Worm (Caenorhabditis elegans): Measurements from ENCODE around the gene fbxc-32.
"Not testable (repeated sequence)": the region's sequence is repeated elsewhere in the genome, so short reads cannot be mapped to it uniquely, and the experiment has no call there.

The fbxc-32 gene

ce11 chrII:958618-959017, 10.6 kb upstream of the fbxc-32 start, which contains the start of gene sdz-4:
TSS of gene sdz-4 (plus strand) at chrII:958918.
- no peak for TF ChIP-seq dao-5 (tag; optimal IDR thresholded peaks at IDR 0.05)
- TF ChIP-seq him-1 (tag; optimal IDR thresholded peaks at IDR 0.05), result no peak
- TF ChIP-seq W03F9.2 (tag; optimal IDR thresholded peaks at IDR 0.05), result no peak

DNA sequence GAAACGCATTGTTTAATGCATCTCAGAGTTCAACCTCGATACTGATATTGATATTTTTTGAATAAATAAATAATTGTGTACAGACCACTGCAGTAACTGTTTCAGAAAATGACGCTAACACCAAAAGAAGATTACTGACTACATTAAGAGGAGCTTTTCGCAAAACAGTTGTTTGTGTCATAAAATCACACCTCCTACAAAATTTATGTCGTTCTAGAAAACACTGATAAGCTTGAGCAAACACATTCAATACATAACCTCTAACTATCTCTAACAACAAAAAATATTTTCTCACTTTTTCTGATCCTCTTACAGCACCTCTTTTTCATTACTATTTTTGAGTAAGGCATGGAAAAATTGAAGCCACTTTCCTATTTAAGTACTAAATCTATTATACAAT, 6.6 kb upstream of the fbxc-32 start, which contains the start of gene fbxc-7:
Gene fbxc-7, plus strand, starts transcription at position 301 of the 400 bp plus-strand sequence.
- not testable (repeated sequence) for TF ChIP-seq W03F9.2, him-1, dao-5 (tag; optimal IDR thresholded peaks at IDR 0.05)

ce11 chrII:953052-953451, 5.1 kb upstream of the fbxc-32 start:
- no peak for TF ChIP-seq him-1 (tag; optimal IDR thresholded peaks at IDR 0.05)
- no peak for TF ChIP-seq dao-5 (tag; optimal IDR thresholded peaks at IDR 0.05)
- no peak for TF ChIP-seq W03F9.2 (tag; optimal IDR thresholded peaks at IDR 0.05)

- TF ChIP-seq him-1 (tag; optimal IDR thresholded peaks at IDR 0.05), result no peak
- TF ChIP-seq dao-5 (tag; optimal IDR thresholded peaks at IDR 0.05), result no peak
- TF ChIP-seq W03F9.2 (tag; optimal IDR thresholded peaks at IDR 0.05), result no peak
Observed at ce11 chrII:950374-950773, 2.4 kb upstream of the fbxc-32 start.

DNA sequence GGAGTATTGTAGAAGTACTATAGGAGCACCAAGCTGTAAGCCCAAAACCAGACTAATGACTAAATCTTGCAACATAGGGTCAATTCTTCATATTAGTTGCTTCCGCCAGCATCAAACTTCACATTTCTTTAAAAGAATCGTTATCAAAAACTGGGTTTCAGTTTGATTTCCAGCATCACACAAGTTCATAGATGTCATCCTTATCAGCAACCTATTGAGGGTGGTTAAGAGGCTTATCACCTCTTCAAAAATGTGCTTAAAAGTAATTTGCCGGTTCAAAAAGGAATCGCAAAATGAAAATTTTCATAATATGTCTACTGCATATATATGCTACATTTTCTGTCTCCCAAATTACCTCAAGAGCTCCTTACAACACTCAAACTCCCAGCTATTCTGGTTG, 4.2 kb downstream of the fbxc-32 start, which contains the start of gene clec-43:
Gene clec-43, plus strand, starts transcription at position 294 of the 400 bp plus-strand sequence.
- TF ChIP-seq W03F9.2 (tag; optimal IDR thresholded peaks at IDR 0.05), result no peak
- no peak for TF ChIP-seq him-1 (tag; optimal IDR thresholded peaks at IDR 0.05)
- no peak for TF ChIP-seq dao-5 (tag; optimal IDR thresholded peaks at IDR 0.05)

ce11 chrII:940779-941178, 7.2 kb downstream of the fbxc-32 start, which contains the start of gene fbxc-36:
TSS of gene fbxc-36 (plus strand) at chrII:940983.
- TF ChIP-seq dao-5 (tag; optimal IDR thresholded peaks at IDR 0.05), result no peak
- no peak for TF ChIP-seq W03F9.2 (tag; optimal IDR thresholded peaks at IDR 0.05)
- no peak for TF ChIP-seq him-1 (tag; optimal IDR thresholded peaks at IDR 0.05)

- TF ChIP-seq him-1 (tag; optimal IDR thresholded peaks at IDR 0.05), result no peak
- no peak for TF ChIP-seq dao-5 (tag; optimal IDR thresholded peaks at IDR 0.05)
- TF ChIP-seq W03F9.2 (tag; optimal IDR thresholded peaks at IDR 0.05), result no peak
Observed at ce11 chrII:938549-938948, 9.4 kb downstream of the fbxc-32 start, which contains the start of gene R07C3.3. TSS of gene R07C3.3 (plus strand) at chrII:938849.

ce11 chrII:937265-937664, 10.7 kb downstream of the fbxc-32 start:
- TF ChIP-seq dao-5 (tag; optimal IDR thresholded peaks at IDR 0.05) (no peak), him-1 (tag; optimal IDR thresholded peaks at IDR 0.05) (no peak)

DNA sequence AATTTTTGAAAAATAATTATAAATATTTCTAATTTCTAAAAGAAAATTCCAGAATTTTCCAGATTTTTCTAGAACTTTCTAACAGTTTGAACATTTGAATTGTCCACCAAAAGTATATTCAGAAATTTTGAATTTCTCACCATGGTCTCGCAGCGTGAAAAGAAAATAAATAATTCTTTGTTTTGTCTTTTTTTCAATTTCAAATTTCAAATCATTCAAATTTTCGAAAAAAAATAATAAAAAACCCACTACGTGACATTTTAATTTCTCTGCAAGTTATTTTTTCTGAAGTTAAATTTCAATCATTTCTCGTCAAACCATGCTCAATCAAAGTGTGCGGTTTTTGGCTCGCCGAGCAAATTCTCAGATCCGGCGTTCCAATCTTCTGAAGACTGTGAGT, 15.3 kb downstream of the fbxc-32 start, which contains the start of gene acs-15:
Gene acs-15, plus strand, starts transcription at position 301 of the 400 bp plus-strand sequence.
- TF ChIP-seq W03F9.2 (tag; optimal IDR thresholded peaks at IDR 0.05), result no peak
- no peak for TF ChIP-seq him-1 (tag; optimal IDR thresholded peaks at IDR 0.05)
- TF ChIP-seq dao-5 (tag; optimal IDR thresholded peaks at IDR 0.05), result no peak

- TF ChIP-seq dao-5, him-1, W03F9.2 (tag; optimal IDR thresholded peaks at IDR 0.05): not testable (repeated sequence)
Observed at ce11 chrII:930871-931270, 17.1 kb downstream of the fbxc-32 start, which contains the start of gene fbxc-34. TSS of gene fbxc-34 (plus strand) at chrII:931171.

DNA sequence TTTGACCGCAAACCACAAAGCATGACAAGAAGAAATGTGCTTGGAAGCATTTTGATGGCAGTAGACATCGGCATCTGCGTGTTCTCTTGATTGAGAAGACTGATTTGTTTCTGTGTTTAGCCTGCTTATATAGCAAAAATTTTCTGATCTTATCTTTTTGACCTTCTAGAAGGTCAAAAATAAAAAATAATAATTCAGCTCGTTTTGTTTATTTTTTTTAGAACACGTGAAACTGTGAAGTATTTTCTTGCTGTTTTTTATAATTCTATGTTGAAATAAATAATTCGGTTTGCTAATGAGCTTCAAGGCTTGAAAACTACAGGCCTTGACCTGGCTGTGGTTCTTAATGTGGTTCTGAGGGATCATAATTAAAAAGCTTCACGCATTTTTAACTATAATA, 20.7 kb downstream of the fbxc-32 start, which contains the start of gene R07C3.13:
Gene R07C3.13, minus strand, starts transcription at position 101 of the 400 bp plus-strand sequence.
- no peak for TF ChIP-seq W03F9.2 (tag; optimal IDR thresholded peaks at IDR 0.05)
- TF ChIP-seq him-1 (tag; optimal IDR thresholded peaks at IDR 0.05), result no peak
- TF ChIP-seq dao-5 (tag; optimal IDR thresholded peaks at IDR 0.05), result no peak

DNA sequence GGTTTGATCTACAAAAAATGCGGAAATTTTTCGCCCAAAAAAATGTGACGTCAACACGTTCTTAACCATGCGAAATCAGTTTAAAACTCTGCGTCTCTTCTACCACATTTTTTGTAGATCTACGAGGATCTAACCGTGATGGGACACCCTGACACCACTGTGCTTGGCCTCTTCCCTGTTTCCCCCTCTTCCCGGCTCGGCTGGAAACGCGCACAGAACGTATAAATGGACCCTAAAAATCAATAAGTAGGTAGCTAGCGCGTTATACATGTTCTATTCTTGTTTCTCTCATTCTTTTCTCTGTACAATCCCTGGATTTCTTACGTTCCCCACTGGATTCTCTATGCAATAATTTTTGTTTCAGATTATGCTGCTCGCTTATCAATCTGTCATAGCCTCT, 24.5 kb downstream of the fbxc-32 start, which contains the start of gene fbxc-28:
Gene fbxc-28, plus strand, starts transcription at position 301 of the 400 bp plus-strand sequence.
- TF ChIP-seq dao-5 (tag; optimal IDR thresholded peaks at IDR 0.05), result no peak
- no peak for TF ChIP-seq W03F9.2 (tag; optimal IDR thresholded peaks at IDR 0.05)
- TF ChIP-seq him-1 (tag; optimal IDR thresholded peaks at IDR 0.05), result no peak

DNA sequence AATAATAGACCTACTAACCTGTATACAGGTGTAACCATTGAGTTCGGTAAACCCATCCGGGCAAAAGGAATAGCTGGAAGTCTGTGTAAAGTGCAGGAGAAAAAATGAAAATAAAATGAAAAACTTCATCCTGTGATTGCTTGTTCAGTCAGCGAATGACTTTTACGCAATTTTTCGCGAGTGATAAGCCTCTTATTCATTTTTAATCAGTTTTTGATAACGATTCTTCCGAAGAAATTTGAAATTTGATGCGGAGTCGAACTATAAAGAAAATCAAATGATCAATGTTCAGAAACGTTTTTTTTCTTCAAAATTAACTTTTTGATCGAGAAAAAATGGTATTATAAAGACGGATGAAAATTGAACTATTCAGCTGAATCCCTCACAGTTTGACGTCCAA, 25.2 kb downstream of the fbxc-32 start:
- no peak for TF ChIP-seq him-1 (tag; optimal IDR thresholded peaks at IDR 0.05)
- no peak for TF ChIP-seq dao-5 (tag; optimal IDR thresholded peaks at IDR 0.05)
- no peak for TF ChIP-seq W03F9.2 (tag; optimal IDR thresholded peaks at IDR 0.05)

- no peak for TF ChIP-seq W03F9.2 (tag; optimal IDR thresholded peaks at IDR 0.05)
- no peak for TF ChIP-seq him-1 (tag; optimal IDR thresholded peaks at IDR 0.05)
- no peak for TF ChIP-seq dao-5 (tag; optimal IDR thresholded peaks at IDR 0.05)
Observed at ce11 chrII:920326-920725, 27.7 kb downstream of the fbxc-32 start.

DNA sequence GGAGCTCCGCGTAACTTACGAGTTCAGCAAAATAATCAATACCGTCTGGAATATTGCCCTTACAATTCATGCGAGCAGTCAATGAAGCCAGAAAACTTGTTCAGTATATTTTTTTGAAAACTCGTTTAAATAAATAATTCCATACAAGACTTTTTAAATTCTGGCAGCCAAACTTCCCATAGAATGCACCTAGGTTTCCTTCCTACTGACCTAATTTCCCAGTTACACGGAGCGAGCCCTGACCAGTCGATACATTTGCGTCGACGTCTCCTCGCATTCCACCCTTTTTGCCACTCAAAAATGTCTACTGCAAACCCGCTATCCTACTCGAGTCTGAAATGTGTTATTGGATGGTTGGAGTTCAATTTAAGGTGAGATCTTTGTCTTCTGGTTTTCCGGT, 30.7 kb downstream of the fbxc-32 start, which contains the start of gene fbxc-30:
Gene fbxc-30, plus strand, starts transcription at position 301 of the 400 bp plus-strand sequence.
- TF ChIP-seq W03F9.2 (tag; optimal IDR thresholded peaks at IDR 0.05) (no peak), dao-5 (tag; optimal IDR thresholded peaks at IDR 0.05) (no peak), him-1 (tag; optimal IDR thresholded peaks at IDR 0.05) (no peak)
